Worm (Caenorhabditis elegans): Measurements from ENCODE around the gene C48B4.11.

The C48B4.11 gene

ce11 chrIII:9546016-9546659 lies 19.8 kb downstream of the C48B4.11 start, which contains the start of gene unc-16 (continued):
- peak; percentile 59 for TF ChIP-seq attf-3 (GFP tag; conservative IDR thresholded peaks at IDR 0.05)
- TF ChIP-seq Y53F4B.3 (GFP tag; IDR thresholded peaks at IDR 0.05), result no peak
- TF ChIP-seq madf-6 (GFP tag; IDR thresholded peaks at IDR 0.05), result no peak; the same call in 1 of the 2 replicates
- no peak for TF ChIP-seq dpff-1 (tag; optimal IDR thresholded peaks at IDR 0.05)
- TF ChIP-seq hlh-12 (tag; optimal IDR thresholded peaks at IDR 0.05), result no peak
- no peak for TF ChIP-seq gei-17 (GFP tag; optimal IDR thresholded peaks at IDR 0.05)
- TF ChIP-seq nfya-1 (tag; optimal IDR thresholded peaks at IDR 0.05; ENCODE audit: borderline replicate concordance, insufficient read depth), result no peak
- peak; percentile 87 for TF ChIP-seq K11D2.4 (GFP tag; IDR thresholded peaks at IDR 0.05)
- TF ChIP-seq nhr-80 (tag; optimal IDR thresholded peaks at IDR 0.05), result peak; percentile 70
- TF ChIP-seq F22D6.2 (tag; optimal IDR thresholded peaks at IDR 0.05), result no peak
- no peak for TF ChIP-seq hmg-20 (GFP tag; IDR thresholded peaks at IDR 0.05)
- TF ChIP-seq atf-7 (tag; optimal IDR thresholded peaks at IDR 0.05), result no peak
- no peak for TF ChIP-seq somi-1 (GFP tag; optimal IDR thresholded peaks at IDR 0.05)
- 0 out of 2 replicates have a peak, but pooled peaks have one; percentile 36 for TF ChIP-seq C17E4.6 (GFP tag; IDR thresholded peaks at IDR 0.05)
- no peak for TF ChIP-seq ztf-25 (GFP tag; IDR thresholded peaks at IDR 0.05)
- TF ChIP-seq ztf-22 (GFP tag; optimal IDR thresholded peaks at IDR 0.05), result no peak
- no peak for TF ChIP-seq akir-1 (GFP tag; optimal IDR thresholded peaks at IDR 0.05)
- peak; percentile 47 for TF ChIP-seq ztf-26 (tag; optimal IDR thresholded peaks at IDR 0.05)
- TF ChIP-seq Y67H2A.10 (GFP tag; conservative IDR thresholded peaks at IDR 0.05), result peak; percentile 64; the same call in 1 of the 2 replicates
- TF ChIP-seq zim-3 (tag; optimal IDR thresholded peaks at IDR 0.05), result no peak
- TF ChIP-seq rpc-1 (optimal IDR thresholded peaks at IDR 0.05), result peak; percentile 13
- no peak for TF ChIP-seq rpc-1 (tag; optimal IDR thresholded peaks at IDR 0.05)
- TF ChIP-seq Y95B8A.8 (GFP tag; IDR thresholded peaks at IDR 0.05), result no peak
- no peak for TF ChIP-seq lag-1 (GFP tag; IDR thresholded peaks at IDR 0.05)
- TF ChIP-seq bed-2 (GFP tag; IDR thresholded peaks at IDR 0.05), result no peak
- no peak for TF ChIP-seq F57C9.4 (tag; optimal IDR thresholded peaks at IDR 0.05)

ce11 chrIII:9544820-9545219 lies 21.1 kb downstream of the C48B4.11 start, which contains the start of gene ZK1098.12:
Gene ZK1098.12, plus strand, starts transcription at chrIII:9545120.
- TF ChIP-seq D2030.7 (GFP tag; IDR thresholded peaks at IDR 0.05) (no peak), B0035.1 (tag; optimal IDR thresholded peaks at IDR 0.05) (no peak), rec-8 (tag; optimal IDR thresholded peaks at IDR 0.05) (no peak), T07F8.4 (tag; optimal IDR thresholded peaks at IDR 0.05) (no peak), F52B5.7 (tag; optimal IDR thresholded peaks at IDR 0.05) (no peak), somi-1 (GFP tag; optimal IDR thresholded peaks at IDR 0.05) (no peak)

ce11 chrIII:9544125-9544524 lies 21.8 kb downstream of the C48B4.11 start, which contains the start of gene ZK1098.9:
Gene ZK1098.9, plus strand, starts transcription at chrIII:9544425.
- TF ChIP-seq unc-62 (GFP tag; optimal IDR thresholded peaks at IDR 0.05) (no peak), F57A8.1 (GFP tag; optimal IDR thresholded peaks at IDR 0.05) (no peak), chd-7 (tag; optimal IDR thresholded peaks at IDR 0.05) (no peak), snpc-3.4 (tag; optimal IDR thresholded peaks at IDR 0.05) (no peak), F33H1.4 (GFP tag; IDR thresholded peaks at IDR 0.05) (no peak), ztf-26 (tag; optimal IDR thresholded peaks at IDR 0.05) (no peak), F57C9.4 (tag; optimal IDR thresholded peaks at IDR 0.05) (no peak), F23B12.7 (tag; optimal IDR thresholded peaks at IDR 0.05; ENCODE audit: insufficient read depth) (no peak), egl-44 (GFP tag; IDR thresholded peaks at IDR 0.05) (no peak)
